Worm (Caenorhabditis elegans) whole organism, midembryonic: ENCODE results near the gene trpa-1.

Source experiments
- med-1 ChIP-seq: sonication (generic microtip); optimal IDR thresholded peaks from 2 replicates; lab custom pipeline; 2017; ENCODE audit warnings: missing genetic modification characterization, mild to moderate bottlenecking, missing compliant biosample characterization, antibody characterized with exemption, missing genetic modification reagents; ENCODE audit not compliant: insufficient read depth
- ref-1 ChIP-seq: fragments of 200-800 bp; sonication (Bioruptor generic); conservative IDR thresholded peaks from 2 replicates; pipeline ENCODE4 v1.3.6; 2022; ENCODE audit warnings: missing genetic modification reagents, missing genetic modification characterization, missing compliant biosample characterization

DNA sequence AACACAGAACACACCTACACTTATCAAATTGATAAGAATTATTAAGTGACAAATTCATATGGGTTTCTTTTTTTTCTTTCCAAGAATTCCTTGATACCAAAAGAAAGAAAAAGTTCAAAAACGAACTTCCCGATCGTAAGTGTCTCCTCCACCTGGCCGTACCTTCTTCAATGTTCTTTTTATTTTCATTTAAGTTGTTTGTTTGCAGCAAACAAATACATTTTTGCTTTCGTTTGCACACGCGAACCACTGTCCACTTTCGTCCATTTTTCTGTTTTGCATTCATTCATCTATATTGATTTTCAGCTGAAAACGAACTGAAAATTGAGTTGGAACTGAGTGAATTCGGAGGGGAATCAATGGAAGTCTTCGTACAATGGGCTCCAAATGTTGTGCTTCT lies 47.4 kb downstream of the trpa-1 start, which contains the start of gene VZK822L.2:
- no peak for TF ChIP-seq med-1 (GFP tag; lab: Kevin White, UChicago)
- TF ChIP-seq ref-1 (GFP tag; lab: Robert Waterston, UW), result no peak
